Worm (Caenorhabditis elegans) whole organism, mixed stage, embryonic: ENCODE results near the gene T10C6.6.

Source experiments
- M03D4.4 ChIP-seq: sonication (generic microtip); optimal IDR thresholded peaks from 2 replicates; lab custom pipeline; 2017; ENCODE audit warnings: mild to moderate bottlenecking, missing genetic modification characterization, missing compliant biosample characterization
- ces-1 ChIP-seq: fragments of 150-350 bp; optimal IDR thresholded peaks from 2 replicates; lab custom pipeline; 2014; ENCODE audit warnings: missing biosample characterization, missing genetic modification reagents, missing genetic modification characterization
- lin-13 ChIP-seq: fragments of 150-350 bp; optimal IDR thresholded peaks from 2 replicates; lab custom pipeline; 2014; ENCODE audit warnings: missing biosample characterization, missing genetic modification characterization
- lsy-2 ChIP-seq: fragments of 150-350 bp; optimal IDR thresholded peaks from 2 replicates; lab custom pipeline; 2014; ENCODE audit warnings: missing biosample characterization, missing genetic modification characterization
- mep-1 ChIP-seq: fragments of 150-350 bp; optimal IDR thresholded peaks from 2 replicates; lab custom pipeline; 2017; ENCODE audit warnings: missing biosample characterization, missing genetic modification reagents, missing genetic modification characterization, inconsistent platforms
- mls-2 ChIP-seq: sonication (generic microtip); optimal IDR thresholded peaks from 2 replicates; lab custom pipeline; 2016; ENCODE audit warnings: mild to moderate bottlenecking, missing genetic modification characterization, moderate library complexity, missing compliant biosample characterization
- nhr-237 ChIP-seq: fragments of 150-350 bp; optimal IDR thresholded peaks from 2 replicates; lab custom pipeline; 2014; ENCODE audit warnings: missing biosample characterization, missing genetic modification characterization
- nhr-28 ChIP-seq: fragments of 150-350 bp; optimal IDR thresholded peaks from 2 replicates; lab custom pipeline; 2014; ENCODE audit warnings: missing biosample characterization, missing genetic modification characterization
- pha-4 ChIP-seq: fragments of 150-350 bp; optimal IDR thresholded peaks from 2 replicates; lab custom pipeline; 2018; ENCODE audit warnings: missing biosample characterization, missing genetic modification reagents, missing genetic modification characterization
- snpc-4 ChIP-seq: fragments of 150-350 bp; optimal IDR thresholded peaks from 2 replicates; lab custom pipeline; 2014; ENCODE audit warnings: missing biosample characterization, missing genetic modification characterization
- unc-120 ChIP-seq: sonication (generic microtip); optimal IDR thresholded peaks from 2 replicates; lab custom pipeline; 2017; ENCODE audit warnings: missing genetic modification characterization, missing compliant biosample characterization; ENCODE audit not compliant: poor library complexity, severe bottlenecking
- unc-62 ChIP-seq: fragments of 150-350 bp; optimal IDR thresholded peaks from 2 replicates; lab custom pipeline; 2014; ENCODE audit warnings: missing biosample characterization, missing genetic modification reagents, missing genetic modification characterization

- TF ChIP-seq nhr-28 (tag; lab: Kevin White, UChicago) (no peak), mep-1 (tag; lab: Kevin White, UChicago) (no peak), mls-2 (tag; lab: Kevin White, UChicago) (no peak), M03D4.4 (tag; lab: Kevin White, UChicago) (no peak), nhr-237 (tag; lab: Kevin White, UChicago) (no peak), unc-62 (GFP tag; lab: Kevin White, UChicago) (no peak), snpc-4 (tag; lab: Kevin White, UChicago) (no peak), lin-13 (no peak), unc-120 (tag; lab: Kevin White, UChicago) (no peak), lsy-2 (tag; lab: Kevin White, UChicago) (no peak), pha-4 (tag; lab: Kevin White, UChicago) (no peak), ces-1 (no peak)
These were observed 38.7 kb downstream of the T10C6.6 start, which contains the start of gene F14H3.14 for ce11 chrV:16062788-16063187.
